Worm (Caenorhabditis elegans) whole organism, L3 larva: ENCODE measurements around the gene ugt-17.

Experiments
- ZK546.5 ChIP-seq: sonication (generic microtip); optimal IDR thresholded peaks from 2 replicates; lab custom pipeline; 2017; ENCODE audit warnings: missing biosample characterization, missing genetic modification characterization
- aly-2 ChIP-seq: fragments of 150-350 bp; optimal IDR thresholded peaks from 2 replicates; lab custom pipeline; 2014; ENCODE audit warnings: missing biosample characterization, missing genetic modification characterization
- ama-1 ChIP-seq: fragments of 150-350 bp; optimal IDR thresholded peaks from 2 replicates; lab custom pipeline; 2018
- ceh-16 ChIP-seq: sonication (generic microtip); optimal IDR thresholded peaks from 2 replicates; lab custom pipeline; 2017; ENCODE audit warnings: missing biosample characterization, missing genetic modification characterization
- ceh-28 ChIP-seq: fragments of 150-350 bp; optimal IDR thresholded peaks from 2 replicates; lab custom pipeline; 2014; ENCODE audit warnings: missing biosample characterization, missing genetic modification reagents, missing genetic modification characterization
- ceh-9 ChIP-seq: sonication (generic microtip); optimal IDR thresholded peaks from 2 replicates; lab custom pipeline; 2018; ENCODE audit warnings: missing biosample characterization, missing genetic modification characterization
- daf-12 ChIP-seq: fragments of 150-350 bp; optimal IDR thresholded peaks from 2 replicates; lab custom pipeline; 2014; ENCODE audit warnings: missing biosample characterization, missing genetic modification reagents, missing genetic modification characterization
- egl-27 ChIP-seq: sonication (generic microtip); optimal IDR thresholded peaks from 4 replicates; lab custom pipeline; 2017; ENCODE audit warnings: missing biosample characterization, missing genetic modification reagents, missing genetic modification characterization
- elt-1 ChIP-seq: fragments of 150-350 bp; optimal IDR thresholded peaks from 2 replicates; lab custom pipeline; 2014; ENCODE audit warnings: missing biosample characterization, missing genetic modification characterization
- elt-2 ChIP-seq: sonication (generic microtip); optimal IDR thresholded peaks from 2 replicates; lab custom pipeline; 2016; ENCODE audit warnings: missing genetic modification reagents, mild to moderate bottlenecking, missing genetic modification characterization, missing compliant biosample characterization
- elt-3 ChIP-seq, 3 experiments: fragments of 150-350 bp in 1 of 3; sonication (generic microtip) in 2 of 3; optimal IDR thresholded peaks; 2 replicates in 2 of 3; 4 replicates in 1 of 3; lab custom pipeline; 2014 to 2017; ENCODE audit warnings: missing biosample characterization in 3 of 3, missing genetic modification characterization in 3 of 3
- eor-1 ChIP-seq, 2 experiments: fragments of 150-350 bp; optimal IDR thresholded peaks; 2 replicates each; lab custom pipeline; 2014 to 2018; ENCODE audit warnings: missing biosample characterization in 2 of 2, missing genetic modification characterization in 2 of 2
- fkh-2 ChIP-seq: fragments of 150-350 bp; optimal IDR thresholded peaks from 2 replicates; lab custom pipeline; 2014; ENCODE audit warnings: missing biosample characterization, missing genetic modification reagents, missing genetic modification characterization
- fos-1 ChIP-seq: fragments of 150-350 bp; optimal IDR thresholded peaks from 2 replicates; lab custom pipeline; 2014; ENCODE audit warnings: missing biosample characterization, missing genetic modification characterization
- hmg-11 ChIP-seq: sonication (generic microtip); optimal IDR thresholded peaks from 2 replicates; lab custom pipeline; 2016; ENCODE audit warnings: missing genetic modification characterization, missing compliant biosample characterization
- lsy-12 ChIP-seq: sonication (generic microtip); optimal IDR thresholded peaks from 2 replicates; lab custom pipeline; 2016; ENCODE audit warnings: mild to moderate bottlenecking, missing genetic modification characterization, missing compliant biosample characterization
- mdl-1 ChIP-seq: fragments of 150-350 bp; optimal IDR thresholded peaks from 2 replicates; lab custom pipeline; 2014; ENCODE audit warnings: missing biosample characterization, missing genetic modification characterization
- mml-1 ChIP-seq: fragments of 150-350 bp; sonication (generic microtip); optimal IDR thresholded peaks from 3 replicates; lab custom pipeline; 2014; ENCODE audit warnings: missing biosample characterization, missing genetic modification characterization
- nfya-1 ChIP-seq: sonication (generic microtip); optimal IDR thresholded peaks from 2 replicates; lab custom pipeline; 2017; ENCODE audit warnings: missing genetic modification characterization, mild to moderate bottlenecking, missing compliant biosample characterization, antibody characterized with exemption, moderate library complexity; ENCODE audit not compliant: insufficient read depth
- nhr-11 ChIP-seq: fragments of 150-350 bp; optimal IDR thresholded peaks from 2 replicates; lab custom pipeline; 2014; ENCODE audit warnings: missing biosample characterization, missing genetic modification characterization
- nhr-12 ChIP-seq: fragments of 150-350 bp; optimal IDR thresholded peaks from 2 replicates; lab custom pipeline; 2014; ENCODE audit warnings: missing biosample characterization, missing genetic modification characterization
- nhr-23 ChIP-seq: fragments of 150-350 bp; optimal IDR thresholded peaks from 2 replicates; lab custom pipeline; 2014; ENCODE audit warnings: missing biosample characterization, missing genetic modification reagents, missing genetic modification characterization
- nhr-237 ChIP-seq: fragments of 150-350 bp; optimal IDR thresholded peaks from 2 replicates; lab custom pipeline; 2014; ENCODE audit warnings: missing biosample characterization, missing genetic modification characterization
- nhr-25 ChIP-seq: sonication (generic microtip); optimal IDR thresholded peaks from 2 replicates; lab custom pipeline; 2017; ENCODE audit warnings: missing biosample characterization, missing genetic modification characterization
- nhr-28 ChIP-seq: fragments of 150-350 bp; optimal IDR thresholded peaks from 2 replicates; lab custom pipeline; 2014; ENCODE audit warnings: missing biosample characterization, missing genetic modification characterization
- nhr-67 ChIP-seq: fragments of 150-350 bp; optimal IDR thresholded peaks from 2 replicates; lab custom pipeline; 2014; ENCODE audit warnings: missing biosample characterization, missing genetic modification characterization
- nhr-76 ChIP-seq: fragments of 150-350 bp; sonication (generic microtip); optimal IDR thresholded peaks from 5 replicates; lab custom pipeline; 2014; ENCODE audit warnings: missing biosample characterization, missing genetic modification characterization
- nhr-77 ChIP-seq: fragments of 150-350 bp; optimal IDR thresholded peaks from 2 replicates; lab custom pipeline; 2014; ENCODE audit warnings: missing biosample characterization, missing genetic modification characterization
- pha-4 ChIP-seq: fragments of 150-350 bp; optimal IDR thresholded peaks from 2 replicates; lab custom pipeline; 2014; ENCODE audit warnings: missing biosample characterization, missing genetic modification reagents, missing genetic modification characterization
- pqm-1 ChIP-seq: fragments of 150-350 bp; optimal IDR thresholded peaks from 2 replicates; lab custom pipeline; 2017; ENCODE audit warnings: missing biosample characterization, missing genetic modification characterization, inconsistent platforms
- sea-2 ChIP-seq: fragments of 150-350 bp; sonication (generic microtip); optimal IDR thresholded peaks from 4 replicates; lab custom pipeline; 2014; ENCODE audit warnings: missing biosample characterization, missing genetic modification reagents, missing genetic modification characterization
- skn-1 ChIP-seq: fragments of 150-350 bp; optimal IDR thresholded peaks from 2 replicates; lab custom pipeline; 2014; ENCODE audit warnings: missing biosample characterization, missing genetic modification characterization
- tbx-2 ChIP-seq: sonication (generic microtip); optimal IDR thresholded peaks from 2 replicates; lab custom pipeline; 2016; ENCODE audit warnings: mild to moderate bottlenecking, missing genetic modification characterization, missing compliant biosample characterization
- unc-39 ChIP-seq: sonication (generic microtip); optimal IDR thresholded peaks from 4 replicates; lab custom pipeline; 2017; ENCODE audit warnings: missing biosample characterization, missing genetic modification characterization
- unc-62 ChIP-seq: fragments of 150-350 bp; sonication (generic microtip); optimal IDR thresholded peaks from 4 replicates; lab custom pipeline; 2014; ENCODE audit warnings: missing biosample characterization, missing genetic modification reagents, missing genetic modification characterization
- ztf-11 ChIP-seq: fragments of 150-350 bp; optimal IDR thresholded peaks from 2 replicates; lab custom pipeline; 2014; ENCODE audit warnings: missing biosample characterization, missing genetic modification characterization

Gene ugt-17

DNA sequence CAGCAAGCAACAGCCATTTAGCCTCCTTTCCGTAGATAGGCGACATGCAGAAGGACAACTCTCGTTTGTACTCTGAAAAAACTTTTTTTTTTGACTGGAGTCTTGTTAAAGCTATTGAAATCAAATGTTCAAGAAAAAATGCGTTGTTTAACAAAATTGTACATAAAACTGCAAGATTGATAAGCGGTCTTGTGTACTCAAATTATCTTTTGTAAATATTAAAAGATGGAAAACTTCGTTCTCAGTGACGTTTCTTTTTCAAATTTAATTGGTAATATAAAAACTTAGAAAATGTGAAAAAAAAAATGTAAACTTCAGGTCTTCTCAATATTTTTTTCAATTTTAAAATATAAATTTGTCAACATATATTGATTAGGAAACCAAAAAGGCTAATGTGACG, 6.4 kb upstream of the ugt-17 start:
- peak; percentile 63 for TF ChIP-seq pha-4 (tag; lab: Kevin White, UChicago)
- TF ChIP-seq nhr-23 (tag; lab: Kevin White, UChicago), result no peak
- peak; percentile 42 for TF ChIP-seq elt-2 (tag; lab: Kevin White, UChicago)
- no peak for TF ChIP-seq nhr-12
- no peak for TF ChIP-seq hmg-11
- no peak for TF ChIP-seq nhr-76
- TF ChIP-seq lsy-12 (tag; lab: Kevin White, UChicago), result no peak
- no peak for TF ChIP-seq fkh-2 (tag; lab: Kevin White, UChicago)
- TF ChIP-seq ZK546.5, result no peak
- TF ChIP-seq nhr-28 (tag; lab: Kevin White, UChicago), result no peak
- no peak for TF ChIP-seq nhr-67
- no peak for TF ChIP-seq unc-62 (GFP tag; lab: Kevin White, UChicago)
- no peak for TF ChIP-seq fos-1 (tag; lab: Kevin White, UChicago)
- no peak for TF ChIP-seq nfya-1 (tag; lab: Kevin White, UChicago)
- TF ChIP-seq daf-12 (tag; lab: Kevin White, UChicago), result no peak
- peak; percentile 5 for TF ChIP-seq pqm-1 (tag; lab: Kevin White, UChicago)

DNA sequence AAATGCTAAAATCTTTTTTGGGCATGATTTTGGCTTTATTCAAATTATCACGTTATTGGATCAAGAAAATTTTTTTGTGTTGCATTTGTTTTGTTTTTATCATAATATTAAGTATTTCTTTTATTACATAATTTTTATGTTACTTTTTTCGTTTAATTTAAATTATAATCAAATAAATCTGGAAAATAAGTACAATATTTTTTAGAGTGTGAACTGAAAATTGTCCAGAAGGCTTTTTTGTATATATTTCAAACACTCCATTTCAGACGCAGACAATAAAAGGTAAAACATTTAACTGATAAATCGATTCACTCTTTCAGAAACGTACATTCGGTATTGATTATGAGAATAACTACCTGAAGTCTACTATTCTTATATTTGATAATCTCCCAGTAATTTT, 2.5 kb upstream of the ugt-17 start, which contains the start of gene C08B6.11:
TSS of gene C08B6.11 (plus strand) at position 301 of the 400 bp plus-strand sequence.
- TF ChIP-seq ztf-11 (tag; lab: Kevin White, UChicago), result no peak
- TF ChIP-seq nhr-237 (tag; lab: Kevin White, UChicago), result no peak
- TF ChIP-seq mdl-1 (tag; lab: Kevin White, UChicago), result no peak
- no peak for TF ChIP-seq unc-39
- no peak for TF ChIP-seq aly-2 (tag; lab: Kevin White, UChicago)
- no peak for TF ChIP-seq elt-3 (tag; optimal IDR thresholded peaks at IDR 0.05; lab: Kevin White, UChicago)
- no peak for TF ChIP-seq eor-1 (tag; optimal IDR thresholded peaks at IDR 0.05; lab: Kevin White, UChicago)
- no peak for TF ChIP-seq nhr-77 (tag; lab: Kevin White, UChicago)
- TF ChIP-seq unc-62 (GFP tag; lab: Kevin White, UChicago), result no peak
- TF ChIP-seq nhr-23 (tag; lab: Kevin White, UChicago), result no peak
- no peak for TF ChIP-seq daf-12 (tag; lab: Kevin White, UChicago)
- no peak for TF ChIP-seq egl-27 (tag; lab: Kevin White, UChicago)
- no peak for TF ChIP-seq tbx-2 (tag; lab: Kevin White, UChicago)
- TF ChIP-seq sea-2 (GFP tag; lab: Kevin White, UChicago), result no peak
- no peak for TF ChIP-seq ceh-28 (tag; lab: Kevin White, UChicago)
- TF ChIP-seq pqm-1 (tag; lab: Kevin White, UChicago), result no peak
- no peak for TF ChIP-seq ZK546.5

DNA sequence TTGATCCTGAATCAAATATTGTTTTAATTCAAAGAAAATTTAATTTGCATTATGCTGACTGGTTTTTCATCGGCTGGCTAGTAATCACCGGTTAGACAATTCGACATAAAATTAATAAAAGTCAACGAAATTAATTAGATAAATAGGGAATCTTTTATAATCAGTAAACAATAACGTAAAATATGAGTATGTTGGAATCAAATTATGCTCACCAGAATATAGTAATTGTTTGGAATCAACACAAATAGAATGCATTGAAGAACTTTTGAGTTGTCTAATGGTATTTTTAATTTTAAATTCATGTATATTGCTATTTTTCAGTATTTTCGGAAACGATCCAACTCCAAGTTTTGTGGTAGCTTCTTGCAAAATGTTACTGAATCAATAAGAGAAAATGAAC, 648 bp upstream of the ugt-17 start, which contains the start of gene C08B6.2:
TSS of gene C08B6.2 (plus strand) at position 301 of the 400 bp plus-strand sequence.
- TF ChIP-seq skn-1 (tag; lab: Kevin White, UChicago), result no peak
- no peak for TF ChIP-seq mml-1 (tag; lab: Kevin White, UChicago)
- no peak for TF ChIP-seq eor-1 (tag; optimal IDR thresholded peaks at IDR 0.05; lab: Kevin White, UChicago)
- no peak for TF ChIP-seq nhr-76
- no peak for TF ChIP-seq tbx-2 (tag; lab: Kevin White, UChicago)
- TF ChIP-seq ama-1 (lab: Kevin White, UChicago), result no peak
- TF ChIP-seq ceh-9 (tag; lab: Kevin White, UChicago), result no peak
- no peak for TF ChIP-seq elt-1 (tag; lab: Kevin White, UChicago)
- no peak for TF ChIP-seq ceh-16 (tag; lab: Kevin White, UChicago)

DNA sequence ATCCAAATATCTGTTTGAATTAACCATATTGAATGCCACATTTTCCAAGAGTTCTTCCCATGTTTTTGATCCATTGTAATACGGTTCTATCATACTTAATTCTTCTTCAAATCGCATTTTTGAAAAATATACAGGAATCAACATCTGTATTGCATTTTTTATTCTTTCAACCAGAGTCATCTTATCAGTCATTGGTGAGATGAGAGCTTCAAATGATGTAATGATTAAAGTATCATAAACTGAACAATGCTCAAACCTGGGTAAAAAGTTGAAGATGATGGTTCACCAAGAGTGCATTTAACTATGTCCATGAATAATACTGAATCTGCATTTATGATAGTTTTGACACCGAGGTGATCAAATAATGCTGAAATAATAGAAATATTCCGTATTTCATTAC, 953 bp downstream of the ugt-17 start:
- TF ChIP-seq nhr-77 (tag; lab: Kevin White, UChicago) (no peak), nhr-76 (no peak), pqm-1 (tag; lab: Kevin White, UChicago) (peak; percentile 11), nhr-23 (tag; lab: Kevin White, UChicago) (no peak), nhr-25 (tag; lab: Kevin White, UChicago) (no peak), mdl-1 (tag; lab: Kevin White, UChicago) (no peak), elt-2 (tag; lab: Kevin White, UChicago) (peak; percentile 69), nhr-11 (no peak)
- TF ChIP-seq, all 47 proteins: peak for 2
